Worm (Caenorhabditis elegans): ENCODE results near the gene sre-44.
A peak's percentile ranks its signal among the peaks of the same experiment; 100 is the strongest.

Gene sre-44

ce11 chrII:13976161-13976560, 26.8 kb downstream of the sre-44 start, which contains the start of gene Y39G8B.2:
Y39G8B.2 (minus strand) TSS chrII:13976221.
- peak; percentile 67 for TF ChIP-seq ham-2 (GFP tag; optimal IDR thresholded peaks at IDR 0.05)
- TF ChIP-seq ces-1 (GFP tag; optimal IDR thresholded peaks at IDR 0.05): peak; percentile 55
- peak; percentile 78 for TF ChIP-seq cnd-1 (tag; optimal IDR thresholded peaks at IDR 0.05)
- TF ChIP-seq mls-2 (tag; optimal IDR thresholded peaks at IDR 0.05): peak; percentile 70
- TF ChIP-seq unc-62 (GFP tag; optimal IDR thresholded peaks at IDR 0.05): peak; percentile 13
- no peak for TF ChIP-seq bed-3 (GFP tag; optimal IDR thresholded peaks at IDR 0.05)
- peak; percentile 41 for TF ChIP-seq ztf-11 (tag; optimal IDR thresholded peaks at IDR 0.05)
- TF ChIP-seq M03D4.4 (tag; optimal IDR thresholded peaks at IDR 0.05): peak; percentile 34
- peak; percentile 82 for TF ChIP-seq sptf-1 (tag; optimal IDR thresholded peaks at IDR 0.05)
- TF ChIP-seq ceh-43 (GFP tag; optimal IDR thresholded peaks at IDR 0.05): peak; percentile 38
- peak; percentile 52 for TF ChIP-seq ceh-83 (GFP tag; optimal IDR thresholded peaks at IDR 0.05)
- TF ChIP-seq ceh-39 (tag; optimal IDR thresholded peaks at IDR 0.05): peak; percentile 66
- TF ChIP-seq hlh-1 (tag; optimal IDR thresholded peaks at IDR 0.05): peak; percentile 47
- TF ChIP-seq lsy-2 (tag; optimal IDR thresholded peaks at IDR 0.05): peak; percentile 86
- no peak for TF ChIP-seq unc-39 (tag; optimal IDR thresholded peaks at IDR 0.05)
- TF ChIP-seq drap-1 (GFP tag; optimal IDR thresholded peaks at IDR 0.05): peak; percentile 66
- TF ChIP-seq lin-32 (GFP tag; optimal IDR thresholded peaks at IDR 0.05): no peak
- no peak for TF ChIP-seq nhr-12 (tag; optimal IDR thresholded peaks at IDR 0.05)
- TF ChIP-seq tbx-8 (GFP tag; optimal IDR thresholded peaks at IDR 0.05): peak; percentile 30
- peak; percentile 96 for TF ChIP-seq unc-120 (tag; optimal IDR thresholded peaks at IDR 0.05; ENCODE audit: poor library complexity, severe bottlenecking)
- peak; percentile 91 for TF ChIP-seq lin-13 (tag; optimal IDR thresholded peaks at IDR 0.05)
- peak; percentile 82 for TF ChIP-seq mep-1 (tag; optimal IDR thresholded peaks at IDR 0.05)
- peak; percentile 79 for TF ChIP-seq nhr-237 (tag; optimal IDR thresholded peaks at IDR 0.05)
- TF ChIP-seq pha-4 (tag; optimal IDR thresholded peaks at IDR 0.05): peak; percentile 90
- TF ChIP-seq snpc-4 (tag; optimal IDR thresholded peaks at IDR 0.05): no peak

- TF ChIP-seq pha-4 (tag; optimal IDR thresholded peaks at IDR 0.05) (no peak), elt-1 (tag; optimal IDR thresholded peaks at IDR 0.05; ENCODE audit: borderline replicate concordance, insufficient read depth) (no peak), ceh-43 (GFP tag; optimal IDR thresholded peaks at IDR 0.05) (no peak), zip-8 (tag; optimal IDR thresholded peaks at IDR 0.05) (no peak), ham-2 (GFP tag; optimal IDR thresholded peaks at IDR 0.05) (no peak), nhr-2 (tag; optimal IDR thresholded peaks at IDR 0.05) (no peak), ceh-39 (tag; optimal IDR thresholded peaks at IDR 0.05) (no peak)
Observed at ce11 chrII:13977701-13978100, 28.3 kb downstream of the sre-44 start.

- TF ChIP-seq M03D4.4 (tag; optimal IDR thresholded peaks at IDR 0.05): no peak
Observed at ce11 chrII:13979833-13980513, 30.6 kb downstream of the sre-44 start, which contains the start of gene sre-48. sre-48 (minus strand) TSS chrII:13979883.

ce11 chrII:13981097-13981496, 31.7 kb downstream of the sre-44 start, which contains the start of gene Y39G8B.9:
Y39G8B.9 (plus strand) TSS chrII:13981365.
- TF ChIP-seq lin-32 (GFP tag; optimal IDR thresholded peaks at IDR 0.05): no peak

ce11 chrII:13981819-13982218, 32.4 kb downstream of the sre-44 start:
- TF ChIP-seq mls-2 (tag; optimal IDR thresholded peaks at IDR 0.05) (no peak), elt-1 (tag; optimal IDR thresholded peaks at IDR 0.05; ENCODE audit: borderline replicate concordance, insufficient read depth) (no peak), ceh-39 (tag; optimal IDR thresholded peaks at IDR 0.05) (no peak)

- TF ChIP-seq M03D4.4 (tag; optimal IDR thresholded peaks at IDR 0.05): no peak
- no peak for TF ChIP-seq ceh-43 (GFP tag; optimal IDR thresholded peaks at IDR 0.05)
- TF ChIP-seq nhr-2 (tag; optimal IDR thresholded peaks at IDR 0.05): no peak
- no peak for TF ChIP-seq snpc-4 (tag; optimal IDR thresholded peaks at IDR 0.05)
- TF ChIP-seq bed-3 (GFP tag; optimal IDR thresholded peaks at IDR 0.05): no peak
- TF ChIP-seq lsy-2 (tag; optimal IDR thresholded peaks at IDR 0.05): no peak
- TF ChIP-seq nhr-28 (tag; optimal IDR thresholded peaks at IDR 0.05): no peak
- no peak for TF ChIP-seq ztf-11 (tag; optimal IDR thresholded peaks at IDR 0.05)
- no peak for TF ChIP-seq blmp-1 (tag; optimal IDR thresholded peaks at IDR 0.05)
- no peak for TF ChIP-seq lin-13 (tag; optimal IDR thresholded peaks at IDR 0.05)
- no peak for TF ChIP-seq ceh-83 (GFP tag; optimal IDR thresholded peaks at IDR 0.05)
- TF ChIP-seq tbx-8 (GFP tag; optimal IDR thresholded peaks at IDR 0.05): no peak
- TF ChIP-seq unc-62 (GFP tag; optimal IDR thresholded peaks at IDR 0.05): no peak
- TF ChIP-seq unc-39 (tag; optimal IDR thresholded peaks at IDR 0.05): no peak
- no peak for TF ChIP-seq sem-2 (GFP tag; optimal IDR thresholded peaks at IDR 0.05)
- TF ChIP-seq hlh-1 (tag; optimal IDR thresholded peaks at IDR 0.05): no peak
- TF ChIP-seq sptf-1 (tag; optimal IDR thresholded peaks at IDR 0.05): no peak
- no peak for TF ChIP-seq nhr-237 (tag; optimal IDR thresholded peaks at IDR 0.05)
- no peak for TF ChIP-seq lin-32 (GFP tag; optimal IDR thresholded peaks at IDR 0.05)
Observed at ce11 chrII:13982247-13982646, 32.9 kb downstream of the sre-44 start.

Data from whole organism, mixed stage, embryonic.